Fruit fly (Drosophila melanogaster): ENCODE measurements around the gene CG32640.

The CG32640 gene

DNA sequence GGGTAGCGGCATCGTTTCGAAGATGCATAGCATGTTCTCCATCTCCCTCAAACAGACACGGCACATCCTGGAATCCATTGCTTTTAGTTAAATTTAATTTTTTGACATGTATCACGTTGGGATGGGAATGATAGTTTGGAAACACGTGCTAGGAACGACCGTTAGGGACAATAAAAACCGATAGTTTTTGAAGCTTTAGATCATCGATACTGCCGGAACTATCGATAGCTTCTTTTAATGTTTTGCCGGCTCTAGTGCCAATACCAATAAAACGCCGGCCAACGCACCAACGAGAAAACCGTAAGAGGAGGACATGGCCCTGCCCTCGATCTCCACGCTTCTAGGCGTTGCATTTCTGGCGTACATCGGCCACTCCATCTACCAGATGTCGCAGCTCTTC is 23.0 kb upstream of the CG32640 start, which contains the start of the genes CG4318 and CG4332 (continued):
- no peak for TF ChIP-seq tx (GFP tag; optimal IDR thresholded peaks at IDR 0.05)
- TF ChIP-seq CG7987 (GFP tag; optimal IDR thresholded peaks at IDR 0.05): no peak
- peak; percentile 4 for TF ChIP-seq CoRest (tag; optimal IDR thresholded peaks at IDR 0.05)
- no peak for TF ChIP-seq az2 (GFP tag; optimal IDR thresholded peaks at IDR 0.05)
- no peak for TF ChIP-seq seq (GFP tag; IDR thresholded peaks at IDR 0.05)
- peak; percentile 89 for TF ChIP-seq amos (GFP tag; IDR thresholded peaks at IDR 0.05; ENCODE audit: partially characterized antibody)
- TF ChIP-seq CG10565 (GFP tag; optimal IDR thresholded peaks at IDR 0.05): no peak
- TF ChIP-seq Dek (tag; optimal IDR thresholded peaks at IDR 0.05): no peak
- TF ChIP-seq Fer1 (GFP tag; optimal IDR thresholded peaks at IDR 0.05): no peak
- TF ChIP-seq CG2116 (GFP tag; optimal IDR thresholded peaks at IDR 0.05): peak; percentile 41
- peak; percentile 22 for TF ChIP-seq Dp (GFP tag; optimal IDR thresholded peaks at IDR 0.05)
- TF ChIP-seq CG6791 (GFP tag; IDR thresholded peaks at IDR 0.05; ENCODE audit: partially characterized antibody): peak; percentile 90
- TF ChIP-seq ara (GFP tag; IDR thresholded peaks at IDR 0.05): peak; percentile 6; the same call in 1 of the 2 replicates
- TF ChIP-seq CG10543 (GFP tag; optimal IDR thresholded peaks at IDR 0.05): no peak
- TF ChIP-seq gsb-n (tag; optimal IDR thresholded peaks at IDR 0.05): no peak
- no peak for TF ChIP-seq da (GFP tag; optimal IDR thresholded peaks at IDR 0.05)
- TF ChIP-seq MESR4 (GFP tag; optimal IDR thresholded peaks at IDR 0.05): peak; percentile 48
- no peak for TF ChIP-seq CG18764 (GFP tag; optimal IDR thresholded peaks at IDR 0.05)
- no peak for TF ChIP-seq CG17802 (tag; optimal IDR thresholded peaks at IDR 0.05)
- TF ChIP-seq trh (GFP tag; optimal IDR thresholded peaks at IDR 0.05): no peak
- TF ChIP-seq bcd (GFP tag; optimal IDR thresholded peaks at IDR 0.05): no peak
- TF ChIP-seq CG13287 (GFP tag; IDR thresholded peaks at IDR 0.05; ENCODE audit: partially characterized antibody): peak; percentile 92
- TF ChIP-seq Bteb2 (GFP tag; optimal IDR thresholded peaks at IDR 0.05): no peak
- no peak for TF ChIP-seq CG6765 (GFP tag; optimal IDR thresholded peaks at IDR 0.05)
- TF ChIP-seq CG3163 (GFP tag; optimal IDR thresholded peaks at IDR 0.05): no peak
- peak; percentile 84 for TF ChIP-seq CG42726 (GFP tag; IDR thresholded peaks at IDR 0.05; ENCODE audit: partially characterized antibody)
- TF ChIP-seq Ets97D (GFP tag; optimal IDR thresholded peaks at IDR 0.05): peak; percentile 40
- no peak for TF ChIP-seq crc (GFP tag; optimal IDR thresholded peaks at IDR 0.05)
- TF ChIP-seq Dbx (GFP tag; IDR thresholded peaks at IDR 0.05): 0 out of 3 replicates have a peak, but pooled peaks have one; percentile 7
- TF ChIP-seq ranshi (GFP tag; IDR thresholded peaks at IDR 0.05): no peak
- no peak for TF ChIP-seq CG13424 (tag; optimal IDR thresholded peaks at IDR 0.05)
- TF ChIP-seq CG17361 (GFP tag; IDR thresholded peaks at IDR 0.05): no peak
- no peak for TF ChIP-seq ttk (GFP tag; IDR thresholded peaks at IDR 0.05)
- no peak for TF ChIP-seq gt (GFP tag; IDR thresholded peaks at IDR 0.05)
- TF ChIP-seq jigr1 (GFP tag; IDR thresholded peaks at IDR 0.05): no peak
- TF ChIP-seq CG15514 (GFP tag; optimal IDR thresholded peaks at IDR 0.05): no peak
- peak; percentile 94 for TF ChIP-seq bbx (GFP tag; IDR thresholded peaks at IDR 0.05; ENCODE audit: partially characterized antibody)
- TF ChIP-seq CG7839 (tag; optimal IDR thresholded peaks at IDR 0.05): no peak
- TF ChIP-seq Lhr (GFP tag; optimal IDR thresholded peaks at IDR 0.05): no peak
- TF ChIP-seq Xrp1 (GFP tag; IDR thresholded peaks at IDR 0.05): no peak
- TF ChIP-seq CG18599 (GFP tag; optimal IDR thresholded peaks at IDR 0.05): no peak
- TF ChIP-seq Opbp (GFP tag; IDR thresholded peaks at IDR 0.05; ENCODE audit: partially characterized antibody): peak; percentile 89
- peak; percentile 92 for TF ChIP-seq Myb (GFP tag; optimal IDR thresholded peaks at IDR 0.05)
- no peak for TF ChIP-seq CG10462 (GFP tag; optimal IDR thresholded peaks at IDR 0.05)
- TF ChIP-seq rib (GFP tag; IDR thresholded peaks at IDR 0.05): no peak
- TF ChIP-seq Trl (optimal IDR thresholded peaks at IDR 0.05): no peak
- no peak for TF ChIP-seq Trl (GFP tag; optimal IDR thresholded peaks at IDR 0.05)
- TF ChIP-seq caup (GFP tag; optimal IDR thresholded peaks at IDR 0.05; ENCODE audit: severe bottlenecking): no peak
- no peak for TF ChIP-seq peb (GFP tag; IDR thresholded peaks at IDR 0.05)
- no peak for TF ChIP-seq trem (tag; optimal IDR thresholded peaks at IDR 0.05)
- peak; percentile 21 for TF ChIP-seq HmgZ (tag; optimal IDR thresholded peaks at IDR 0.05)

Data from whole organism, embryonic.